Worm (Caenorhabditis elegans) whole organism, L4 larva: ENCODE measurements around the gene C04A2.15.
A peak's percentile ranks its signal among the peaks of the same experiment; 100 is the strongest.

Experiments
- F10B5.3 ChIP-seq: sonication (generic microtip); optimal IDR thresholded peaks from 2 replicates; lab custom pipeline; 2016; ENCODE audit warnings: mild to moderate bottlenecking, missing genetic modification characterization, missing compliant biosample characterization
- T20F7.1 ChIP-seq: fragments of 200-800 bp; sonication (Bioruptor generic); optimal IDR thresholded peaks from 2 replicates; lab custom pipeline; 2018; ENCODE audit warnings: mild to moderate bottlenecking, missing genetic modification characterization, missing compliant biosample characterization
- ZK546.5 ChIP-seq, 2 experiments: sonication (generic microtip); optimal IDR thresholded peaks; 2 replicates each; lab custom pipeline; 2017; ENCODE audit warnings: missing biosample characterization in 2 of 2, missing genetic modification characterization in 2 of 2
- aha-1 ChIP-seq: fragments of 150-350 bp; peaks from one replicate; lab custom pipeline; 2014; ENCODE audit warnings: missing biosample characterization, missing genetic modification characterization
- arid-1 ChIP-seq: fragments of 200-800 bp; sonication (Bioruptor generic); conservative IDR thresholded peaks from 2 replicates; pipeline ENCODE4 v1.3.6; 2022; ENCODE audit warnings: missing genetic modification reagents, missing genetic modification characterization, missing compliant biosample characterization
- ceh-82 ChIP-seq: sonication (generic microtip); optimal IDR thresholded peaks from 2 replicates; lab custom pipeline; 2017; ENCODE audit warnings: missing biosample characterization, missing genetic modification characterization
- cey-2 ChIP-seq: sonication (generic microtip); optimal IDR thresholded peaks from 3 replicates; lab custom pipeline; 2017; ENCODE audit warnings: missing genetic modification characterization, mild to moderate bottlenecking, missing compliant biosample characterization, antibody characterized with exemption, borderline replicate concordance; ENCODE audit not compliant: insufficient read depth
- ctbp-1 ChIP-seq: fragments of 200-800 bp; sonication (Bioruptor generic); IDR thresholded peaks from 2 replicates; pipeline ENCODE4 v1.3.6; 2022; ENCODE audit warnings: missing genetic modification reagents, missing genetic modification characterization, missing compliant biosample characterization
- daf-12 ChIP-seq: fragments of 150-350 bp; optimal IDR thresholded peaks from 2 replicates; lab custom pipeline; 2014; ENCODE audit warnings: missing biosample characterization, missing genetic modification reagents, missing genetic modification characterization
- daf-16 ChIP-seq, 3 experiments: sonication (generic microtip); optimal IDR thresholded peaks; 2 replicates each; lab custom pipeline; 2016 to 2017; ENCODE audit warnings: missing genetic modification characterization in 3 of 3, missing genetic modification reagents in 3 of 3, mild to moderate bottlenecking in 2 of 3, missing compliant biosample characterization in 2 of 3, missing biosample characterization in 1 of 3, moderate library complexity in 1 of 3
- dmd-9 ChIP-seq: fragments of 200-800 bp; sonication (Bioruptor generic); IDR thresholded peaks from 2 replicates; pipeline ENCODE4 v1.3.6; 2022; ENCODE audit warnings: missing genetic modification reagents, missing genetic modification characterization, missing compliant biosample characterization
- dpl-1 ChIP-seq: fragments of 150-350 bp; optimal IDR thresholded peaks from 2 replicates; lab custom pipeline; 2014; ENCODE audit warnings: missing biosample characterization, missing genetic modification reagents, missing genetic modification characterization
- dve-1 ChIP-seq: sonication (generic microtip); optimal IDR thresholded peaks from 2 replicates; lab custom pipeline; 2017; ENCODE audit warnings: antibody characterized with exemption, mild to moderate bottlenecking, missing genetic modification characterization, missing compliant biosample characterization; ENCODE audit not compliant: insufficient read depth
- egl-43 ChIP-seq: fragments of 200-800 bp; sonication (Bioruptor generic); IDR thresholded peaks from 2 replicates; pipeline ENCODE4 v1.3.6; 2022; ENCODE audit warnings: missing genetic modification reagents, missing genetic modification characterization, missing compliant biosample characterization
- hlh-11 ChIP-seq: fragments of 200-800 bp; sonication (Bioruptor generic); optimal IDR thresholded peaks from 2 replicates; lab custom pipeline; 2018; ENCODE audit warnings: mild to moderate bottlenecking, missing genetic modification characterization, missing compliant biosample characterization
- hlh-30 ChIP-seq: sonication (generic microtip); optimal IDR thresholded peaks from 2 replicates; lab custom pipeline; 2017; ENCODE audit warnings: antibody characterized with exemption, mild to moderate bottlenecking, missing genetic modification characterization, missing compliant biosample characterization; ENCODE audit not compliant: insufficient read depth
- jun-1 ChIP-seq: fragments of 150-350 bp; optimal IDR thresholded peaks from 2 replicates; lab custom pipeline; 2014; ENCODE audit warnings: missing biosample characterization, missing genetic modification reagents, missing genetic modification characterization
- lin-15B ChIP-seq: fragments of 150-350 bp; sonication (generic microtip); optimal IDR thresholded peaks from 3 replicates; lab custom pipeline; 2014; ENCODE audit warnings: missing biosample characterization, missing genetic modification characterization
- lin-29 ChIP-seq: fragments of 200-800 bp; sonication (Bioruptor generic); IDR thresholded peaks from 2 replicates; pipeline ENCODE4 v1.3.6; 2022; ENCODE audit warnings: missing genetic modification reagents, missing genetic modification characterization, missing compliant biosample characterization
- lin-39 ChIP-seq: fragments of 150-350 bp; optimal IDR thresholded peaks from 2 replicates; lab custom pipeline; 2014; ENCODE audit warnings: missing biosample characterization, missing genetic modification reagents, missing genetic modification characterization
- madf-5 ChIP-seq, 2 experiments: fragments of 200-800 bp; sonication (Bioruptor generic); IDR thresholded peaks; 2 replicates each; pipeline ENCODE4 v1.3.6; 2022; ENCODE audit warnings: missing compliant biosample characterization in 2 of 2, missing genetic modification characterization in 2 of 2
- madf-9 ChIP-seq: fragments of 200-800 bp; sonication (Bioruptor generic); conservative IDR thresholded peaks from 2 replicates; pipeline ENCODE4 v1.3.6; 2022; ENCODE audit warnings: missing genetic modification reagents, missing genetic modification characterization, missing compliant biosample characterization
- mdl-1 ChIP-seq, 2 experiments: fragments of 150-350 bp in 1 of 2; sonication (generic microtip) in 1 of 2; optimal IDR thresholded peaks; 2 replicates each; lab custom pipeline; 2014 to 2017; ENCODE audit warnings: missing biosample characterization in 2 of 2, missing genetic modification characterization in 2 of 2
- mep-1 ChIP-seq: fragments of 150-350 bp; sonication (generic microtip); optimal IDR thresholded peaks from 3 replicates; lab custom pipeline; 2014; ENCODE audit warnings: missing biosample characterization, missing genetic modification characterization
- mes-2 ChIP-seq: sonication (generic microtip); optimal IDR thresholded peaks from 2 replicates; lab custom pipeline; 2016; ENCODE audit warnings: missing genotype, mild to moderate bottlenecking, missing genetic modification characterization, missing compliant biosample characterization; ENCODE audit not compliant: poor library complexity, severe bottlenecking
- mxl-2 ChIP-seq: fragments of 200-800 bp; sonication (Bioruptor generic); conservative IDR thresholded peaks from 2 replicates; pipeline ENCODE4 v1.3.6; 2022; ENCODE audit warnings: missing genetic modification reagents, missing genetic modification characterization, missing compliant biosample characterization
- mxl-3 ChIP-seq: fragments of 200-800 bp; sonication (Bioruptor generic); optimal IDR thresholded peaks from 2 replicates; lab custom pipeline; 2018; ENCODE audit warnings: mild to moderate bottlenecking, missing genetic modification characterization, missing compliant biosample characterization
- nhr-237 ChIP-seq: sonication (generic microtip); optimal IDR thresholded peaks from 2 replicates; lab custom pipeline; 2017; ENCODE audit warnings: missing biosample characterization, missing genetic modification characterization
- nhr-28 ChIP-seq: fragments of 150-350 bp; optimal IDR thresholded peaks from 2 replicates; lab custom pipeline; 2014; ENCODE audit warnings: missing biosample characterization, missing genetic modification characterization
- nhr-76 ChIP-seq: fragments of 150-350 bp; optimal IDR thresholded peaks from 2 replicates; lab custom pipeline; 2014; ENCODE audit warnings: missing biosample characterization, missing genetic modification characterization
- pha-4 ChIP-seq, 2 experiments: fragments of 150-350 bp in 1 of 2; fragments of 200-800 bp in 1 of 2; sonication (Bioruptor generic) in 1 of 2; IDR thresholded peaks in 1 of 2; optimal IDR thresholded peaks in 1 of 2; 2 replicates each; pipeline versions ENCODE4 v1.3.6 to Lab custom; 2014 to 2022; ENCODE audit warnings: missing genetic modification characterization in 2 of 2, missing genetic modification reagents in 2 of 2, missing biosample characterization in 1 of 2, missing compliant biosample characterization in 1 of 2
- rbr-2 ChIP-seq: sonication (generic microtip); optimal IDR thresholded peaks from 2 replicates; lab custom pipeline; 2016; ENCODE audit warnings: missing genotype, missing genetic modification characterization, missing compliant biosample characterization
- saeg-2 ChIP-seq: fragments of 200-800 bp; sonication (Bioruptor generic); IDR thresholded peaks from 2 replicates; pipeline ENCODE4 v1.3.6; 2022; ENCODE audit warnings: missing genetic modification reagents, missing genetic modification characterization, missing compliant biosample characterization
- snpc-1.2 ChIP-seq: fragments of 200-800 bp; sonication (Bioruptor generic); IDR thresholded peaks from 2 replicates; pipeline ENCODE4 v1.3.6; 2022; ENCODE audit warnings: missing genetic modification reagents, missing genetic modification characterization, missing compliant biosample characterization
- snpc-4 ChIP-seq: fragments of 150-350 bp; optimal IDR thresholded peaks from 2 replicates; lab custom pipeline; 2014; ENCODE audit warnings: missing biosample characterization, missing genetic modification characterization
- tag-97 ChIP-seq: fragments of 200-800 bp; sonication (Bioruptor generic); IDR thresholded peaks from 2 replicates; pipeline ENCODE4 v1.3.6; 2022; ENCODE audit warnings: missing genetic modification characterization, missing compliant biosample characterization
- unc-130 ChIP-seq: sonication (generic microtip); optimal IDR thresholded peaks from 2 replicates; lab custom pipeline; 2016; ENCODE audit warnings: missing genetic modification reagents, missing genetic modification characterization, missing compliant biosample characterization
- unc-39 ChIP-seq: sonication (generic microtip); optimal IDR thresholded peaks from 2 replicates; lab custom pipeline; 2017; ENCODE audit warnings: missing biosample characterization, missing genetic modification characterization
- unc-62 ChIP-seq, 3 experiments: fragments of 150-350 bp in 1 of 3; sonication (generic microtip); optimal IDR thresholded peaks in 2 of 3; peaks in 1 of 3; 1 replicate in 1 of 3; 2 replicates in 2 of 3; lab custom pipeline; 2014 to 2017; ENCODE audit warnings: missing biosample characterization in 3 of 3, missing genetic modification characterization in 3 of 3, missing genetic modification reagents in 3 of 3, missing genotype in 1 of 3
- vab-7 ChIP-seq: fragments of 200-800 bp; sonication (Bioruptor generic); IDR thresholded peaks from 2 replicates; pipeline ENCODE4 v1.3.6; 2022; ENCODE audit warnings: missing genetic modification reagents, missing genetic modification characterization, missing compliant biosample characterization
- zag-1 ChIP-seq: fragments of 150-350 bp; optimal IDR thresholded peaks from 2 replicates; lab custom pipeline; 2014; ENCODE audit warnings: missing biosample characterization, missing genetic modification characterization
- ztf-7 ChIP-seq: fragments of 150-350 bp; optimal IDR thresholded peaks from 2 replicates; lab custom pipeline; 2014; ENCODE audit warnings: missing biosample characterization, missing genetic modification characterization

C04A2.15 gene

ce11 chrII:6829108-6829507, 22.9 kb upstream of the C04A2.15 start (continued):
- TF ChIP-seq lin-29 (GFP tag; lab: Robert Waterston, UW) (no peak), ztf-7 (tag; lab: Kevin White, UChicago) (no peak), aha-1 (no peak), jun-1 (tag; lab: Kevin White, UChicago) (no peak), cey-2 (tag; lab: Kevin White, UChicago) (no peak), arid-1 (no peak), nhr-237 (tag; lab: Kevin White, UChicago) (no peak)

- TF ChIP-seq unc-62 (GFP tag; optimal IDR thresholded peaks at IDR 0.05 in 1 of 2; lab: Kevin White, UChicago) (peak in 1 of 2 experiments; percentile 99), unc-62 (tag; optimal IDR thresholded peaks at IDR 0.05; lab: Kevin White, UChicago) (no peak), F10B5.3 (tag; lab: Kevin White, UChicago) (no peak), aha-1 (peak; percentile 92), dve-1 (peak; percentile 22), dpl-1 (GFP tag; lab: Kevin White, UChicago) (no peak), hlh-30 (tag; lab: Kevin White, UChicago) (peak; percentile 83), dmd-9 (no peak), ctbp-1 (GFP tag; lab: Robert Waterston, UW) (no peak), nhr-28 (tag; lab: Kevin White, UChicago) (peak; percentile 38), mep-1 (tag; lab: Kevin White, UChicago) (peak; percentile 6), mxl-3 (GFP tag; lab: Kevin White, UChicago) (peak; percentile 49), mdl-1 (tag; optimal IDR thresholded peaks at IDR 0.05; lab: Kevin White, UChicago) (peak in 1 of 2 experiments; percentile 32), hlh-11 (tag; lab: Kevin White, UChicago) (peak; percentile 51)
Measured at ce11 chrII:6830012-6830411, 22.0 kb upstream of the C04A2.15 start.

- TF ChIP-seq ctbp-1 (GFP tag; lab: Robert Waterston, UW) (no peak), mes-2 (peak; percentile 20), aha-1 (peak; percentile 8)
- TF ChIP-seq, all 104 proteins: peak for 2
Measured at ce11 chrII:6830923-6831322, 21.1 kb upstream of the C04A2.15 start.

- TF ChIP-seq jun-1 (tag; lab: Kevin White, UChicago) (no peak), aha-1 (peak; percentile 93), nhr-76 (tag; lab: Kevin White, UChicago) (no peak), madf-5 (GFP tag; IDR thresholded peaks at IDR 0.05; lab: Robert Waterston, UW) (no peak), snpc-1.2 (no peak), unc-62 (GFP tag; optimal IDR thresholded peaks at IDR 0.05 in 1 of 2; lab: Kevin White, UChicago) (peak in 1 of 2 experiments; percentile 16), unc-62 (tag; optimal IDR thresholded peaks at IDR 0.05; lab: Kevin White, UChicago) (no peak), rbr-2 (tag; lab: Kevin White, UChicago) (no peak), daf-12 (tag; lab: Kevin White, UChicago) (no peak), T20F7.1 (GFP tag; lab: Kevin White, UChicago) (no peak), egl-43 (GFP tag; lab: Robert Waterston, UW) (no peak), mxl-2 (GFP tag; lab: Robert Waterston, UW) (no peak), nhr-28 (tag; lab: Kevin White, UChicago) (peak; percentile 19), ZK546.5 (tag; optimal IDR thresholded peaks at IDR 0.05; lab: Kevin White, UChicago) (no peak), arid-1 (no peak), zag-1 (tag; lab: Kevin White, UChicago) (no peak), saeg-2 (no peak), lin-39 (no peak), madf-9 (no peak), pha-4 (GFP tag; IDR thresholded peaks at IDR 0.05; lab: Robert Waterston, UW) (no peak), pha-4 (tag; optimal IDR thresholded peaks at IDR 0.05; lab: Kevin White, UChicago) (peak; percentile 10), unc-39 (no peak), tag-97 (no peak), mep-1 (tag; lab: Kevin White, UChicago) (no peak), vab-7 (no peak), unc-130 (GFP tag; lab: Kevin White, UChicago) (no peak), lin-15B (tag; lab: Kevin White, UChicago) (no peak), snpc-4 (tag; lab: Kevin White, UChicago) (no peak), daf-16 (GFP tag; optimal IDR thresholded peaks at IDR 0.05; lab: Kevin White, UChicago) (no peak), daf-16 (tag; optimal IDR thresholded peaks at IDR 0.05; lab: Kevin White, UChicago) (peak; percentile 29), ctbp-1 (GFP tag; lab: Robert Waterston, UW) (no peak), ceh-82 (tag; lab: Kevin White, UChicago) (no peak)
Measured at ce11 chrII:6831531-6832201, 20.4 kb upstream of the C04A2.15 start.
